Worm (Caenorhabditis elegans) whole organism, young adult: ENCODE results near the gene czw-1.

Experiments
- ZK185.1 ChIP-seq: sonication (generic microtip); optimal IDR thresholded peaks from 2 replicates; lab custom pipeline; 2016; ENCODE audit warnings: mild to moderate bottlenecking, missing genetic modification characterization, missing compliant biosample characterization; ENCODE audit not compliant: poor library complexity, severe bottlenecking
- attf-5 ChIP-seq: fragments of 200-800 bp; sonication (Bioruptor generic); optimal IDR thresholded peaks from 2 replicates; lab custom pipeline; 2018; ENCODE audit warnings: mild to moderate bottlenecking, missing genetic modification characterization, missing compliant biosample characterization
- chd-7 ChIP-seq: sonication (generic microtip); optimal IDR thresholded peaks from 2 replicates; lab custom pipeline; 2016; ENCODE audit warnings: mild to moderate bottlenecking, missing genetic modification characterization, moderate library complexity, missing compliant biosample characterization
- rec-8 ChIP-seq, 2 experiments: sonication (generic microtip); optimal IDR thresholded peaks; 2 replicates each; lab custom pipeline; 2016; ENCODE audit warnings: mild to moderate bottlenecking in 2 of 2, missing genetic modification characterization in 2 of 2, missing genetic modification reagents in 2 of 2, missing genotype in 2 of 2, missing biosample characterization in 1 of 2, missing compliant biosample characterization in 1 of 2, moderate library complexity in 1 of 2
- rpc-1 ChIP-seq, 2 experiments: fragments of 150-350 bp in 1 of 2; sonication (generic microtip) in 1 of 2; optimal IDR thresholded peaks; 2 replicates each; lab custom pipeline; 2014 to 2018; ENCODE audit warnings: missing biosample characterization in 1 of 2, missing genetic modification characterization in 1 of 2, missing genetic modification reagents in 1 of 2, missing genotype in 1 of 2

- no peak for TF ChIP-seq rec-8 (tag; optimal IDR thresholded peaks at IDR 0.05; lab: Kevin White, UChicago)
- no peak for TF ChIP-seq chd-7 (tag; lab: Kevin White, UChicago)
- no peak for TF ChIP-seq ZK185.1
- no peak for TF ChIP-seq attf-5 (GFP tag; lab: Kevin White, UChicago)
- TF ChIP-seq rpc-1 (optimal IDR thresholded peaks at IDR 0.05; lab: Kevin White, UChicago), result no peak
- TF ChIP-seq rpc-1 (tag; optimal IDR thresholded peaks at IDR 0.05; lab: Kevin White, UChicago), result no peak
Observed at ce11 chrIV:7916907-7917306, 29.7 kb downstream of the czw-1 start.
